Fruit fly (Drosophila melanogaster) whole organism, embryonic: ENCODE data around the gene Nse4.

Experiments
- B-H1 ChIP-seq: fragments of 200-800 bp; sonication (Bioruptor generic); IDR thresholded peaks from 3 replicates; pipeline ENCODE4 v1.3.6; 2022; ENCODE audit warnings: missing biosample characterization, missing genetic modification characterization
- Bgb ChIP-seq: fragments of 200-800 bp; sonication (Bioruptor generic); IDR thresholded peaks from 2 replicates; pipeline ENCODE4 v1.3.6; 2022; ENCODE audit warnings: missing biosample characterization, missing genetic modification characterization; ENCODE audit not compliant: partially characterized antibody
- BtbVII ChIP-seq: fragments of 200-800 bp; sonication (Bioruptor generic); optimal IDR thresholded peaks from 3 replicates; lab custom pipeline; 2017; ENCODE audit warnings: missing biosample characterization, mild to moderate bottlenecking, missing genetic modification characterization
- CG10366 ChIP-seq: fragments of 200-800 bp; sonication (Bioruptor generic); IDR thresholded peaks from 2 replicates; pipeline ENCODE4 v1.3.6; 2022; ENCODE audit warnings: missing biosample characterization, missing genetic modification characterization
- CG10959 ChIP-seq: fragments of 200-800 bp; sonication (Bioruptor generic); IDR thresholded peaks from 2 replicates; pipeline ENCODE4 v1.3.6; 2022; ENCODE audit warnings: missing biosample characterization, missing genetic modification characterization
- CG1233 ChIP-seq: fragments of 200-800 bp; sonication (Bioruptor generic); optimal IDR thresholded peaks from 4 replicates; lab custom pipeline; 2018; ENCODE audit warnings: missing biosample characterization, mild to moderate bottlenecking, missing genetic modification characterization
- CG13287 ChIP-seq: fragments of 200-800 bp; sonication (Bioruptor generic); IDR thresholded peaks from 2 replicates; pipeline ENCODE4 v1.3.6; 2022; ENCODE audit warnings: missing biosample characterization, missing genetic modification characterization; ENCODE audit not compliant: partially characterized antibody
- CG13775 ChIP-seq: fragments of 200-800 bp; sonication (Bioruptor generic); optimal IDR thresholded peaks from 3 replicates; lab custom pipeline; 2017; ENCODE audit warnings: missing biosample characterization, mild to moderate bottlenecking, missing genetic modification characterization
- CG17912 ChIP-seq: fragments of 200-800 bp; sonication (Bioruptor generic); optimal IDR thresholded peaks from 2 replicates; lab custom pipeline; 2018; ENCODE audit warnings: missing biosample characterization, mild to moderate bottlenecking, missing genetic modification characterization
- CG3065 ChIP-seq: fragments of 200-800 bp; sonication (Bioruptor generic); optimal IDR thresholded peaks from 2 replicates; lab custom pipeline; 2016; ENCODE audit warnings: missing biosample characterization, missing genetic modification characterization
- CG32532 ChIP-seq: fragments of 200-800 bp; sonication (Bioruptor generic); IDR thresholded peaks from 2 replicates; pipeline ENCODE4 v1.3.6; 2022; ENCODE audit warnings: missing biosample characterization, missing genetic modification characterization
- CG4424 ChIP-seq: fragments of 200-800 bp; sonication (Bioruptor generic); optimal IDR thresholded peaks from 3 replicates; lab custom pipeline; 2016; ENCODE audit warnings: missing biosample characterization, missing genetic modification characterization
- CG6272 ChIP-seq: fragments of 200-800 bp; sonication (Bioruptor generic); IDR thresholded peaks from 2 replicates; pipeline ENCODE4 v1.3.6; 2022; ENCODE audit warnings: missing biosample characterization, missing genetic modification characterization
- CG7372 ChIP-seq: fragments of 200-800 bp; sonication (Bioruptor generic); IDR thresholded peaks from 2 replicates; pipeline ENCODE4 v1.3.6; 2022; ENCODE audit warnings: missing biosample characterization, missing genetic modification characterization
- CG7963 ChIP-seq: fragments of 200-800 bp; sonication (Bioruptor generic); IDR thresholded peaks from 3 replicates; pipeline ENCODE4 v1.3.6; 2022; ENCODE audit warnings: missing biosample characterization, missing genetic modification characterization; ENCODE audit not compliant: partially characterized antibody
- CG8765 ChIP-seq: fragments of 200-800 bp; sonication (Bioruptor generic); IDR thresholded peaks from 2 replicates; pipeline ENCODE4 v1.3.6; 2022; ENCODE audit warnings: missing biosample characterization, missing genetic modification characterization
- CG8924 ChIP-seq: fragments of 200-800 bp; optimal IDR thresholded peaks from 3 replicates; lab custom pipeline; 2019; ENCODE audit warnings: missing biosample characterization, mild to moderate bottlenecking, missing genetic modification characterization, moderate library complexity
- CG9215 ChIP-seq: fragments of 200-800 bp; sonication (Bioruptor generic); IDR thresholded peaks from 2 replicates; pipeline ENCODE4 v1.3.6; 2022; ENCODE audit warnings: missing biosample characterization, missing genetic modification characterization
- CkIIα-i1 ChIP-seq: fragments of 200-800 bp; sonication (Bioruptor generic); IDR thresholded peaks from 2 replicates; pipeline ENCODE4 v1.3.6; 2022; ENCODE audit warnings: missing biosample characterization, missing genetic modification characterization
- Dad ChIP-seq: fragments of 200-800 bp; sonication (Bioruptor generic); optimal IDR thresholded peaks from 3 replicates; lab custom pipeline; 2016; ENCODE audit warnings: missing biosample characterization, missing genetic modification characterization
- Deaf1 ChIP-seq: fragments of 200-800 bp; optimal IDR thresholded peaks from 3 replicates; lab custom pipeline; 2019; ENCODE audit warnings: missing biosample characterization, mild to moderate bottlenecking, missing genetic modification characterization, moderate library complexity
- HLHmδ ChIP-seq: fragments of 200-800 bp; sonication (Bioruptor generic); optimal IDR thresholded peaks from 2 replicates; lab custom pipeline; 2018; ENCODE audit warnings: missing biosample characterization, mild to moderate bottlenecking, missing genetic modification characterization, moderate library complexity
- Hey ChIP-seq: fragments of 200-800 bp; sonication (Bioruptor generic); optimal IDR thresholded peaks from 3 replicates; lab custom pipeline; 2018; ENCODE audit warnings: missing biosample characterization, mild to moderate bottlenecking, missing genetic modification characterization
- Hr39 ChIP-seq: fragments of >200 bp; optimal IDR thresholded peaks from 2 replicates; lab custom pipeline; 2017
- Max ChIP-seq: fragments of 200-800 bp; sonication (Bioruptor generic); optimal IDR thresholded peaks from 2 replicates; lab custom pipeline; 2016; ENCODE audit warnings: missing biosample characterization, mild to moderate bottlenecking, missing genetic modification characterization
- Meics ChIP-seq: fragments of 200-800 bp; sonication (Bioruptor generic); optimal IDR thresholded peaks from 2 replicates; lab custom pipeline; 2017; ENCODE audit warnings: missing biosample characterization, mild to moderate bottlenecking, missing genetic modification characterization
- Myb ChIP-seq: fragments of 200-800 bp; sonication (Bioruptor generic); optimal IDR thresholded peaks from 2 replicates; lab custom pipeline; 2016; ENCODE audit warnings: missing biosample characterization, missing genetic modification characterization
- Neu2 ChIP-seq: fragments of 200-800 bp; sonication (Bioruptor generic); optimal IDR thresholded peaks from 3 replicates; lab custom pipeline; 2016; ENCODE audit warnings: missing biosample characterization, missing genetic modification characterization, borderline replicate concordance
- Scr ChIP-seq: fragments of 200-800 bp; sonication (Bioruptor generic); IDR thresholded peaks from 2 replicates; pipeline ENCODE4 v1.3.6; 2022; ENCODE audit warnings: missing biosample characterization, missing genetic modification characterization; ENCODE audit not compliant: partially characterized antibody
- Side ChIP-seq: fragments of 200-800 bp; sonication (Bioruptor generic); optimal IDR thresholded peaks from 2 replicates; lab custom pipeline; 2016; ENCODE audit warnings: missing biosample characterization, missing genetic modification characterization
- Xbp1 ChIP-seq: fragments of 200-800 bp; sonication (Bioruptor generic); optimal IDR thresholded peaks from 3 replicates; lab custom pipeline; 2016; ENCODE audit warnings: missing biosample characterization, mild to moderate bottlenecking, missing genetic modification characterization
- al ChIP-seq: fragments of 200-800 bp; sonication (Bioruptor generic); IDR thresholded peaks from 2 replicates; pipeline ENCODE4 v1.3.6; 2022; ENCODE audit warnings: missing biosample characterization, missing genetic modification characterization
- amos ChIP-seq: fragments of 200-800 bp; sonication (Bioruptor generic); IDR thresholded peaks from 2 replicates; pipeline ENCODE4 v1.3.6; 2022; ENCODE audit warnings: missing biosample characterization, missing genetic modification characterization; ENCODE audit not compliant: partially characterized antibody
- ash1 ChIP-seq: fragments of 200-800 bp; sonication (Bioruptor generic); optimal IDR thresholded peaks from 2 replicates; lab custom pipeline; 2018; ENCODE audit warnings: missing biosample characterization, mild to moderate bottlenecking, missing genetic modification characterization
- bbx ChIP-seq: fragments of 200-800 bp; sonication (Bioruptor generic); IDR thresholded peaks from 2 replicates; pipeline ENCODE4 v1.3.6; 2022; ENCODE audit warnings: missing biosample characterization, missing genetic modification characterization; ENCODE audit not compliant: partially characterized antibody
- btn ChIP-seq: fragments of 200-800 bp; sonication (Bioruptor generic); optimal IDR thresholded peaks from 2 replicates; lab custom pipeline; 2016; ENCODE audit warnings: missing biosample characterization, missing genetic modification characterization
- corto ChIP-seq: fragments of 200-800 bp; sonication (Bioruptor generic); optimal IDR thresholded peaks from 2 replicates; lab custom pipeline; 2016; ENCODE audit warnings: missing biosample characterization, mild to moderate bottlenecking, missing genetic modification characterization, moderate library complexity
- croc ChIP-seq: fragments of 200-800 bp; sonication (Bioruptor generic); conservative IDR thresholded peaks from 3 replicates; pipeline ENCODE4 v1.3.6; 2022; ENCODE audit warnings: missing biosample characterization, missing genetic modification characterization
- disco-r ChIP-seq: fragments of 200-800 bp; sonication (Bioruptor generic); optimal IDR thresholded peaks from 2 replicates; lab custom pipeline; 2016; ENCODE audit warnings: missing biosample characterization, missing genetic modification characterization
- dmrt99B ChIP-seq: fragments of 200-800 bp; sonication (Bioruptor generic); optimal IDR thresholded peaks from 2 replicates; lab custom pipeline; 2018; ENCODE audit warnings: missing biosample characterization, mild to moderate bottlenecking, missing genetic modification characterization, moderate library complexity
- fu2 ChIP-seq: fragments of 200-800 bp; sonication (Bioruptor generic); optimal IDR thresholded peaks from 2 replicates; lab custom pipeline; 2016; ENCODE audit warnings: missing biosample characterization, missing genetic modification characterization
- ind ChIP-seq: fragments of 200-800 bp; sonication (Bioruptor generic); optimal IDR thresholded peaks from 3 replicates; lab custom pipeline; 2016; ENCODE audit warnings: missing biosample characterization, missing genetic modification characterization
- insv ChIP-seq, 2 experiments: fragments of 200-800 bp; sonication (Bioruptor generic); optimal IDR thresholded peaks; 3 replicates each; lab custom pipeline; 2016 to 2018; ENCODE audit warnings: missing biosample characterization in 2 of 2, missing genetic modification characterization in 2 of 2
- lab ChIP-seq: fragments of 200-800 bp; sonication (Bioruptor generic); optimal IDR thresholded peaks from 3 replicates; lab custom pipeline; 2017; ENCODE audit warnings: missing biosample characterization, missing genetic modification characterization, mild to moderate bottlenecking, moderate library complexity, missing genetic modification reagents
- onecut ChIP-seq: fragments of 200-800 bp; sonication (Bioruptor generic); IDR thresholded peaks from 2 replicates; pipeline ENCODE4 v1.3.6; 2022; ENCODE audit warnings: missing biosample characterization, missing genetic modification characterization
- rib ChIP-seq: fragments of 200-800 bp; sonication (Bioruptor generic); IDR thresholded peaks from 2 replicates; pipeline ENCODE4 v1.3.6; 2022; ENCODE audit warnings: missing biosample characterization, missing genetic modification characterization
- trem ChIP-seq: fragments of 200-800 bp; optimal IDR thresholded peaks from 3 replicates; lab custom pipeline; 2019; ENCODE audit warnings: missing biosample characterization, mild to moderate bottlenecking, missing genetic modification characterization, moderate library complexity
- unpg ChIP-seq: fragments of 200-800 bp; sonication (Bioruptor generic); optimal IDR thresholded peaks from 3 replicates; lab custom pipeline; 2018; ENCODE audit warnings: missing biosample characterization, mild to moderate bottlenecking, missing genetic modification characterization, moderate library complexity
- vnd ChIP-seq: fragments of 200-800 bp; sonication (Bioruptor generic); IDR thresholded peaks from 3 replicates; pipeline ENCODE4 v1.3.6; 2022; ENCODE audit warnings: missing biosample characterization, missing genetic modification characterization; ENCODE audit not compliant: partially characterized antibody
- z ChIP-seq: fragments of 200-800 bp; sonication (Bioruptor generic); IDR thresholded peaks from 3 replicates; pipeline ENCODE4 v1.3.6; 2022; ENCODE audit warnings: missing biosample characterization, missing genetic modification characterization
- zf30C ChIP-seq: fragments of 200-800 bp; sonication (Bioruptor generic); optimal IDR thresholded peaks from 3 replicates; lab custom pipeline; 2018; ENCODE audit warnings: missing biosample characterization, mild to moderate bottlenecking, missing genetic modification characterization

Nse4 gene

DNA sequence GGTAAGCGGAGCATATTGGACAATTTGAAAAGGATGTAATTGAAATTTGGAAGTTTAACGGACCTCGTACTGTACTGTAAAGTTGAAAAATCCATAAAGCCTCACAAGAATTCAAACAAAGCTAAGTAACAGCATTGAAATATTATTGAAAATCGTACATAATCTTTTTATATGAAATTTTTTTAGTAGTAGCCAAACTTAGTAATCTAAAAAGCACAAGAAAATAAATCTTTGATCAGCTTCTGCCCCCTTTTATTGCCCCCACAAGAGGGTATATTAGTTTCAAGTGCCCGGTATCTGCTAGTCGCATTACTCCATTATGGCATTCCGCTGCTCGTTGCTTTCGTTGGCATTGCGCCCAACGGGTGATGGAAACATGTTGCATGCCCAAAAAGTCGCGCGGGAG lies 27.6 kb downstream of the Nse4 start (continued):
- TF ChIP-seq Neu2 (GFP tag; lab: Kevin White, UChicago) (no peak), CG3065 (no peak), Side (GFP tag; lab: Kevin White, UChicago) (no peak), rib (GFP tag; lab: Robert Waterston, UW) (no peak), CG1233 (GFP tag; lab: Kevin White, UChicago) (peak; percentile 36), Dad (GFP tag; lab: Kevin White, UChicago) (peak; percentile 42), CG8924 (peak; percentile 62), CG7372 (GFP tag; lab: Robert Waterston, UW) (no peak), vnd (no peak), CG13775 (GFP tag; lab: Kevin White, UChicago) (peak; percentile 62), Scr (GFP tag; lab: Robert Waterston, UW) (no peak), CG10959 (no peak; the same call in 1 of the 2 replicates), lab (GFP tag; lab: Kevin White, UChicago) (peak; percentile 48), ind (GFP tag; lab: Kevin White, UChicago) (peak; percentile 58), CG17912 (GFP tag; lab: Kevin White, UChicago) (no peak), HLHmδ (GFP tag; lab: Kevin White, UChicago) (no peak), disco-r (GFP tag; lab: Kevin White, UChicago) (peak; percentile 18), fu2 (no peak), ash1 (GFP tag; lab: Kevin White, UChicago) (no peak), unpg (GFP tag; lab: Kevin White, UChicago) (peak; percentile 22), Meics (peak; percentile 51), Myb (GFP tag; lab: Kevin White, UChicago) (no peak), trem (tag; lab: Kevin White, UChicago) (peak; percentile 37), CkIIα-i1 (no peak), onecut (GFP tag; lab: Robert Waterston, UW) (0 out of 2 replicates have a peak, but pooled peaks have one; percentile 15), CG9215 (GFP tag; lab: Robert Waterston, UW) (no peak), CG13287 (no peak), CG7963 (no peak), B-H1 (GFP tag; lab: Robert Waterston, UW) (peak; percentile 30; the same call in 1 of the 3 replicates), zf30C (GFP tag; lab: Kevin White, UChicago) (no peak), Deaf1 (tag; lab: Kevin White, UChicago) (no peak), dmrt99B (tag; lab: Kevin White, UChicago) (peak; percentile 80), z (GFP tag; lab: Robert Waterston, UW) (no peak), CG10366 (peak; percentile 32; the same call in 1 of the 2 replicates), croc (peak; percentile 69), btn (GFP tag; lab: Kevin White, UChicago) (peak; percentile 44), amos (GFP tag; lab: Robert Waterston, UW) (no peak), CG8765 (no peak; the same call in 1 of the 2 replicates), insv (GFP tag; optimal IDR thresholded peaks at IDR 0.05; lab: Kevin White, UChicago) (no peak), Max (peak; percentile 58), CG6272 (GFP tag; lab: Robert Waterston, UW) (no peak), Hey (tag; lab: Kevin White, UChicago) (no peak), CG32532 (GFP tag; lab: Robert Waterston, UW) (no peak; the same call in 1 of the 2 replicates), Xbp1 (GFP tag; lab: Kevin White, UChicago) (peak; percentile 60), al (peak; percentile 4; the same call in 1 of the 2 replicates), CG4424 (peak; percentile 76), Bgb (GFP tag; lab: Robert Waterston, UW) (no peak), bbx (GFP tag; lab: Robert Waterston, UW) (no peak), corto (GFP tag; lab: Kevin White, UChicago) (no peak), BtbVII (GFP tag; lab: Kevin White, UChicago) (peak; percentile 46), Hr39 (lab: Kevin White, UChicago) (no peak)
